Fruit fly (Drosophila melanogaster): ENCODE results near the gene Gagr.

Gene Gagr

dm6 chr3L:16408609-16409439, 14.4 kb downstream of the Gagr start (continued):
- peak; percentile 30 for TF ChIP-seq spab (GFP tag; optimal IDR thresholded peaks at IDR 0.05)
- TF ChIP-seq Eip78C (GFP tag): peak; percentile 91
- TF ChIP-seq dac (GFP tag; optimal IDR thresholded peaks at IDR 0.05): no peak
- peak; percentile 68 for TF ChIP-seq CG6163 (GFP tag; IDR thresholded peaks at IDR 0.05)
- peak; percentile 36 for TF ChIP-seq pdm3 (GFP tag; optimal IDR thresholded peaks at IDR 0.05)
- no peak for TF ChIP-seq Hr38 (GFP tag; optimal IDR thresholded peaks at IDR 0.05)
- peak; percentile 64 for TF ChIP-seq lz (GFP tag; optimal IDR thresholded peaks at IDR 0.05)
- peak; percentile 42 for TF ChIP-seq CG8632 (GFP tag; optimal IDR thresholded peaks at IDR 0.05)
- TF ChIP-seq dsx (GFP tag; optimal IDR thresholded peaks at IDR 0.05; ENCODE audit: poor library complexity, severe bottlenecking): peak; percentile 58
- TF ChIP-seq Hr4 (GFP tag; optimal IDR thresholded peaks at IDR 0.05): peak; percentile 68
- peak; percentile 46 for TF ChIP-seq CG16779 (tag; optimal IDR thresholded peaks at IDR 0.05)
- TF ChIP-seq CG11902 (GFP tag; optimal IDR thresholded peaks at IDR 0.05): no peak
- TF ChIP-seq CG15336 (GFP tag; IDR thresholded peaks at IDR 0.05): peak; percentile 40
- TF ChIP-seq Eip75B (GFP tag; optimal IDR thresholded peaks at IDR 0.05): peak; percentile 56
- TF ChIP-seq Eip93F (GFP tag; optimal IDR thresholded peaks at IDR 0.05): no peak
- peak; percentile 56 to 64 for TF ChIP-seq ss (GFP tag; optimal IDR thresholded peaks at IDR 0.05)
- TF ChIP-seq CG9139 (GFP tag; optimal IDR thresholded peaks at IDR 0.05): peak; percentile 57
- peak; percentile 64 for TF ChIP-seq Met (GFP tag; optimal IDR thresholded peaks at IDR 0.05)
- TF ChIP-seq fkh (GFP tag; optimal IDR thresholded peaks at IDR 0.05): peak; percentile 68
- peak; percentile 61 for TF ChIP-seq CG6808 (GFP tag; optimal IDR thresholded peaks at IDR 0.05)
- TF ChIP-seq Ets21C (GFP tag; optimal IDR thresholded peaks at IDR 0.05): peak; percentile 32
- TF ChIP-seq vri (GFP tag; optimal IDR thresholded peaks at IDR 0.05): peak; percentile 63
- TF ChIP-seq CG1621 (tag; optimal IDR thresholded peaks at IDR 0.05): peak; percentile 37
- TF ChIP-seq Smox (GFP tag; optimal IDR thresholded peaks at IDR 0.05): peak; percentile 57
- TF ChIP-seq Lpt (GFP tag; optimal IDR thresholded peaks at IDR 0.05): peak; percentile 72
- TF ChIP-seq CG34406 (GFP tag; optimal IDR thresholded peaks at IDR 0.05): peak; percentile 41
- TF ChIP-seq Ets96B (tag; optimal IDR thresholded peaks at IDR 0.05): peak; percentile 49
- no peak for TF ChIP-seq CG4318 (GFP tag; optimal IDR thresholded peaks at IDR 0.05)
- TF ChIP-seq CG3032 (tag; optimal IDR thresholded peaks at IDR 0.05): peak; percentile 45
- peak; percentile 44 for TF ChIP-seq Gug (GFP tag; IDR thresholded peaks at IDR 0.05)
- no peak for TF ChIP-seq fd85E (GFP tag; optimal IDR thresholded peaks at IDR 0.05)
- peak; percentile 59 for TF ChIP-seq esn (GFP tag; optimal IDR thresholded peaks at IDR 0.05)
- TF ChIP-seq cyc (GFP tag; optimal IDR thresholded peaks at IDR 0.05): peak; percentile 49
- peak; percentile 65; the same call in 2 of the 3 replicates for TF ChIP-seq eg (GFP tag; IDR thresholded peaks at IDR 0.05)

- TF ChIP-seq svp (GFP tag): peak; percentile 97
- TF ChIP-seq Met (GFP tag; optimal IDR thresholded peaks at IDR 0.05): no peak
- no peak for TF ChIP-seq fkh (GFP tag; optimal IDR thresholded peaks at IDR 0.05)
- TF ChIP-seq ss (GFP tag; optimal IDR thresholded peaks at IDR 0.05): no peak
These were observed 15.3 kb downstream of the Gagr start for dm6 chr3L:16409440-16410233.

Measured in whole organism, prepupa.